Worm (Caenorhabditis elegans) whole organism, L4 larva: Measurements from ENCODE around the gene Y50E8A.6.

ENCODE experiments used
- R02D3.7 ChIP-seq: fragments of 150-350 bp; sonication (generic microtip); optimal IDR thresholded peaks from 3 replicates; lab custom pipeline; 2014; ENCODE audit warnings: missing biosample characterization, missing genetic modification characterization
- pha-4 ChIP-seq, 2 experiments: fragments of 150-350 bp in 1 of 2; fragments of 200-800 bp in 1 of 2; sonication (Bioruptor generic) in 1 of 2; IDR thresholded peaks in 1 of 2; optimal IDR thresholded peaks in 1 of 2; 2 replicates each; pipeline versions ENCODE4 v1.3.6 to Lab custom; 2014 to 2022; ENCODE audit warnings: missing genetic modification characterization in 2 of 2, missing genetic modification reagents in 2 of 2, missing biosample characterization in 1 of 2, missing compliant biosample characterization in 1 of 2
- skn-1 ChIP-seq: fragments of 150-350 bp; optimal IDR thresholded peaks from 2 replicates; lab custom pipeline; 2014; ENCODE audit warnings: missing biosample characterization, missing genetic modification characterization

ce11 chrV:14725409-14725808 lies 15.7 kb downstream of the Y50E8A.6 start:
- TF ChIP-seq R02D3.7 (tag; lab: Kevin White, UChicago) (no peak), pha-4 (GFP tag; IDR thresholded peaks at IDR 0.05; lab: Robert Waterston, UW) (no peak), pha-4 (tag; optimal IDR thresholded peaks at IDR 0.05; lab: Kevin White, UChicago) (no peak), skn-1 (tag; lab: Kevin White, UChicago) (no peak)
